Worm (Caenorhabditis elegans) whole organism, L2 larva: ENCODE results near the gene srx-5.
A peak's percentile ranks its signal among the peaks of the same experiment; 100 is the strongest.

ENCODE experiments used
- C34F6.9 ChIP-seq: fragments of 150-350 bp; optimal IDR thresholded peaks from 2 replicates; lab custom pipeline; 2014; ENCODE audit warnings: missing biosample characterization, missing genetic modification characterization
- F13H6.1 ChIP-seq: sonication (generic microtip); optimal IDR thresholded peaks from 2 replicates; lab custom pipeline; 2016; ENCODE audit warnings: missing genetic modification characterization, missing compliant biosample characterization
- Y55F3AM.14 ChIP-seq: fragments of 200-800 bp; sonication (Bioruptor generic); optimal IDR thresholded peaks from 2 replicates; lab custom pipeline; 2018; ENCODE audit warnings: mild to moderate bottlenecking, missing genetic modification characterization, missing compliant biosample characterization
- ZK546.5 ChIP-seq: sonication (generic microtip); optimal IDR thresholded peaks from 2 replicates; lab custom pipeline; 2017; ENCODE audit warnings: missing biosample characterization, missing genetic modification characterization
- alr-1 ChIP-seq: fragments of 150-350 bp; optimal IDR thresholded peaks from 2 replicates; lab custom pipeline; 2014; ENCODE audit warnings: missing biosample characterization, missing genetic modification characterization
- aly-2 ChIP-seq: fragments of 150-350 bp; optimal IDR thresholded peaks from 2 replicates; lab custom pipeline; 2014; ENCODE audit warnings: missing biosample characterization, missing genetic modification characterization
- ama-1 ChIP-seq: fragments of 150-350 bp; optimal IDR thresholded peaks from 2 replicates; lab custom pipeline; 2018; ENCODE audit warnings: inconsistent platforms
- blmp-1 ChIP-seq: sonication (generic microtip); optimal IDR thresholded peaks from 2 replicates; lab custom pipeline; 2017; ENCODE audit warnings: missing genetic modification characterization, mild to moderate bottlenecking, missing compliant biosample characterization, antibody characterized with exemption, moderate library complexity; ENCODE audit not compliant: insufficient read depth
- ceh-16 ChIP-seq: fragments of 150-350 bp; optimal IDR thresholded peaks from 2 replicates; lab custom pipeline; 2014; ENCODE audit warnings: missing biosample characterization, missing genetic modification characterization
- ceh-82 ChIP-seq: fragments of 150-350 bp; optimal IDR thresholded peaks from 2 replicates; lab custom pipeline; 2014; ENCODE audit warnings: missing biosample characterization, missing genetic modification characterization
- crh-2 ChIP-seq: sonication (generic microtip); optimal IDR thresholded peaks from 2 replicates; lab custom pipeline; 2017; ENCODE audit warnings: missing biosample characterization, missing genetic modification characterization
- dmd-4 ChIP-seq: sonication (generic microtip); optimal IDR thresholded peaks from 2 replicates; lab custom pipeline; 2017; ENCODE audit warnings: missing biosample characterization, missing genetic modification characterization
- elt-3 ChIP-seq: sonication (generic microtip); optimal IDR thresholded peaks from 2 replicates; lab custom pipeline; 2017; ENCODE audit warnings: missing biosample characterization, missing genetic modification characterization
- fos-1 ChIP-seq: fragments of 150-350 bp; optimal IDR thresholded peaks from 2 replicates; lab custom pipeline; 2014; ENCODE audit warnings: missing biosample characterization, missing genetic modification characterization
- gmeb-1 ChIP-seq: fragments of 150-350 bp; optimal IDR thresholded peaks from 2 replicates; lab custom pipeline; 2014; ENCODE audit warnings: missing biosample characterization, missing genetic modification characterization
- lin-11 ChIP-seq: fragments of 150-350 bp; sonication (generic microtip); optimal IDR thresholded peaks from 2 replicates; lab custom pipeline; 2014; ENCODE audit warnings: missing biosample characterization, missing genetic modification characterization, inconsistent platforms, mixed read lengths
- lin-13 ChIP-seq: fragments of 150-350 bp; optimal IDR thresholded peaks from 2 replicates; lab custom pipeline; 2014; ENCODE audit warnings: missing biosample characterization, missing genetic modification reagents, missing genetic modification characterization
- lin-39 ChIP-seq: fragments of 150-350 bp; optimal IDR thresholded peaks from 2 replicates; lab custom pipeline; 2014; ENCODE audit warnings: missing biosample characterization, missing genetic modification reagents, missing genetic modification characterization
- lsy-2 ChIP-seq, 2 experiments: fragments of 150-350 bp in 1 of 2; sonication (generic microtip) in 1 of 2; optimal IDR thresholded peaks; 2 replicates each; lab custom pipeline; 2014 to 2017; ENCODE audit warnings: missing biosample characterization in 2 of 2, missing genetic modification characterization in 2 of 2
- mab-5 ChIP-seq: fragments of 150-350 bp; optimal IDR thresholded peaks from 2 replicates; lab custom pipeline; 2014; ENCODE audit warnings: missing biosample characterization, missing genetic modification characterization
- mbf-1 ChIP-seq: sonication (generic microtip); optimal IDR thresholded peaks from 2 replicates; lab custom pipeline; 2017; ENCODE audit warnings: missing biosample characterization, missing genetic modification characterization
- nhr-11 ChIP-seq: fragments of 150-350 bp; optimal IDR thresholded peaks from 2 replicates; lab custom pipeline; 2014; ENCODE audit warnings: missing biosample characterization, missing genetic modification characterization
- nhr-12 ChIP-seq: fragments of 150-350 bp; optimal IDR thresholded peaks from 2 replicates; lab custom pipeline; 2014; ENCODE audit warnings: missing biosample characterization, missing genetic modification characterization
- nhr-129 ChIP-seq: fragments of 150-350 bp; optimal IDR thresholded peaks from 2 replicates; lab custom pipeline; 2014; ENCODE audit warnings: missing biosample characterization, missing genetic modification characterization
- nhr-21 ChIP-seq: fragments of 150-350 bp; optimal IDR thresholded peaks from 2 replicates; lab custom pipeline; 2014; ENCODE audit warnings: missing biosample characterization, missing genetic modification characterization
- nhr-237 ChIP-seq: fragments of 150-350 bp; optimal IDR thresholded peaks from 2 replicates; lab custom pipeline; 2014; ENCODE audit warnings: missing biosample characterization, missing genetic modification characterization
- nhr-25 ChIP-seq: fragments of 150-350 bp; sonication (generic microtip); optimal IDR thresholded peaks from 3 replicates; lab custom pipeline; 2014; ENCODE audit warnings: missing biosample characterization, missing genetic modification characterization
- nhr-6 ChIP-seq: fragments of 150-350 bp; optimal IDR thresholded peaks from 2 replicates; lab custom pipeline; 2014; ENCODE audit warnings: missing biosample characterization, missing genetic modification characterization
- nhr-77 ChIP-seq: fragments of 150-350 bp; optimal IDR thresholded peaks from 2 replicates; lab custom pipeline; 2014; ENCODE audit warnings: missing biosample characterization, missing genetic modification characterization
- peb-1 ChIP-seq: fragments of 150-350 bp; optimal IDR thresholded peaks from 2 replicates; lab custom pipeline; 2014; ENCODE audit warnings: missing biosample characterization, missing genetic modification characterization
- sem-4 ChIP-seq: fragments of 150-350 bp; optimal IDR thresholded peaks from 2 replicates; lab custom pipeline; 2014; ENCODE audit warnings: missing biosample characterization, missing genetic modification reagents, missing genetic modification characterization
- skn-1 ChIP-seq: sonication (generic microtip); optimal IDR thresholded peaks from 2 replicates; lab custom pipeline; 2017; ENCODE audit warnings: missing biosample characterization, missing genetic modification characterization
- sma-3 ChIP-seq: sonication (generic microtip); optimal IDR thresholded peaks from 2 replicates; lab custom pipeline; 2016; ENCODE audit warnings: missing genetic modification reagents, missing genetic modification characterization, missing compliant biosample characterization
- sma-9 ChIP-seq, 2 experiments: fragments of 150-350 bp in 1 of 2; sonication (generic microtip) in 1 of 2; optimal IDR thresholded peaks; 2 replicates each; lab custom pipeline; 2014 to 2016; ENCODE audit warnings: missing genetic modification characterization in 2 of 2, mild to moderate bottlenecking in 1 of 2, missing biosample characterization in 1 of 2, missing compliant biosample characterization in 1 of 2, missing genetic modification reagents in 1 of 2, moderate library complexity in 1 of 2
- snpc-4 ChIP-seq: fragments of 150-350 bp; optimal IDR thresholded peaks from 2 replicates; lab custom pipeline; 2014; ENCODE audit warnings: missing biosample characterization, missing genetic modification characterization
- unc-39 ChIP-seq: fragments of 150-350 bp; optimal IDR thresholded peaks from 2 replicates; lab custom pipeline; 2014; ENCODE audit warnings: missing biosample characterization, missing genetic modification characterization
- unc-55 ChIP-seq: fragments of 150-350 bp; sonication (generic microtip); optimal IDR thresholded peaks from 3 replicates; lab custom pipeline; 2014; ENCODE audit warnings: missing biosample characterization, missing genetic modification reagents, missing genetic modification characterization
- unc-62 ChIP-seq: fragments of 150-350 bp; optimal IDR thresholded peaks from 2 replicates; lab custom pipeline; 2014; ENCODE audit warnings: missing biosample characterization, missing genetic modification reagents, missing genetic modification characterization
- zag-1 ChIP-seq: fragments of 150-350 bp; optimal IDR thresholded peaks from 2 replicates; lab custom pipeline; 2014; ENCODE audit warnings: missing biosample characterization, missing genetic modification characterization
- ztf-1 ChIP-seq: fragments of 200-800 bp; sonication (Bioruptor generic); conservative IDR thresholded peaks from 2 replicates; pipeline ENCODE4 v1.3.6; 2022; ENCODE audit warnings: missing genetic modification characterization, missing compliant biosample characterization
- ztf-11 ChIP-seq: sonication (generic microtip); optimal IDR thresholded peaks from 2 replicates; lab custom pipeline; 2017; ENCODE audit warnings: missing biosample characterization, missing genetic modification characterization
- ztf-4 ChIP-seq: fragments of 150-350 bp; optimal IDR thresholded peaks from 2 replicates; lab custom pipeline; 2014; ENCODE audit warnings: missing biosample characterization, missing genetic modification characterization

The srx-5 gene

ce11 chrV:723895-724352, 24.0 kb downstream of the srx-5 start, which contains the start of gene fbxb-72:
Gene fbxb-72, minus strand, starts transcription at chrV:723952.
- no peak for TF ChIP-seq unc-62 (GFP tag; lab: Kevin White, UChicago)
- TF ChIP-seq mbf-1 = no peak
- TF ChIP-seq lin-11 (tag; lab: Kevin White, UChicago) = no peak
- peak; percentile 46 for TF ChIP-seq gmeb-1 (tag; lab: Kevin White, UChicago)
- TF ChIP-seq C34F6.9 (tag; lab: Kevin White, UChicago) = peak; percentile 32
- TF ChIP-seq unc-39 (tag; lab: Kevin White, UChicago) = no peak
- TF ChIP-seq sma-9 (GFP tag; optimal IDR thresholded peaks at IDR 0.05; lab: Kevin White, UChicago) = peak; percentile 77
- TF ChIP-seq sma-9 (tag; optimal IDR thresholded peaks at IDR 0.05; lab: Kevin White, UChicago) = no peak
- TF ChIP-seq blmp-1 (tag; lab: Kevin White, UChicago) = peak; percentile 73
- TF ChIP-seq skn-1 (tag; lab: Kevin White, UChicago) = no peak
- no peak for TF ChIP-seq ceh-82 (tag; lab: Kevin White, UChicago)
- peak; percentile 98 for TF ChIP-seq ama-1 (lab: Kevin White, UChicago)
- no peak for TF ChIP-seq nhr-11 (tag; lab: Kevin White, UChicago)
- TF ChIP-seq ztf-1 (GFP tag; lab: Robert Waterston, UW) = 0 out of 2 replicates have a peak, but pooled peaks have one; percentile 18
- TF ChIP-seq nhr-21 (tag; lab: Kevin White, UChicago) = peak; percentile 95
- peak; percentile 71 for TF ChIP-seq F13H6.1 (tag; lab: Kevin White, UChicago)
- TF ChIP-seq nhr-77 (tag; lab: Kevin White, UChicago) = no peak
- peak; percentile 17 for TF ChIP-seq ZK546.5 (tag; lab: Kevin White, UChicago)
- no peak for TF ChIP-seq mab-5 (tag; lab: Kevin White, UChicago)
- TF ChIP-seq ztf-4 (tag; lab: Kevin White, UChicago) = peak; percentile 89
- TF ChIP-seq aly-2 (tag; lab: Kevin White, UChicago) = peak; percentile 5
- peak; percentile 90 for TF ChIP-seq Y55F3AM.14
- peak; percentile 53 for TF ChIP-seq lin-13 (GFP tag; lab: Kevin White, UChicago)
- TF ChIP-seq ceh-16 (tag; lab: Kevin White, UChicago) = no peak
- TF ChIP-seq crh-2 (tag; lab: Kevin White, UChicago) = peak; percentile 85
- no peak for TF ChIP-seq ztf-11
- TF ChIP-seq lin-39 (tag; lab: Kevin White, UChicago) = no peak
- peak; percentile 88 for TF ChIP-seq nhr-129 (tag; lab: Kevin White, UChicago)
- peak; percentile 37 for TF ChIP-seq snpc-4
- peak; percentile 63 for TF ChIP-seq nhr-6 (tag; lab: Kevin White, UChicago)
- no peak for TF ChIP-seq nhr-12
- no peak for TF ChIP-seq fos-1 (tag; lab: Kevin White, UChicago)
- TF ChIP-seq peb-1 (tag; lab: Kevin White, UChicago) = no peak
- peak; percentile 89 for TF ChIP-seq nhr-25 (tag; lab: Kevin White, UChicago)
- TF ChIP-seq alr-1 (tag; lab: Kevin White, UChicago) = no peak
- TF ChIP-seq elt-3 = no peak
- no peak for TF ChIP-seq nhr-237 (tag; lab: Kevin White, UChicago)
- peak; percentile 70 for TF ChIP-seq sma-3 (GFP tag; lab: Kevin White, UChicago)
- no peak for TF ChIP-seq zag-1 (tag; lab: Kevin White, UChicago)
- no peak for TF ChIP-seq unc-55
- peak in 1 of 2 experiments; percentile 87 for TF ChIP-seq lsy-2 (tag; optimal IDR thresholded peaks at IDR 0.05; lab: Kevin White, UChicago)
- no peak for TF ChIP-seq dmd-4
- peak; percentile 8 for TF ChIP-seq sem-4 (tag; lab: Kevin White, UChicago)

- TF ChIP-seq sma-3 (GFP tag; lab: Kevin White, UChicago) = peak; percentile 31
- no peak for TF ChIP-seq nhr-12
- TF ChIP-seq, all 48 proteins: peak for 1
Observed at ce11 chrV:724470-724890, 24.6 kb downstream of the srx-5 start.
